Worm (Caenorhabditis elegans): Measurements from ENCODE around the gene ZK54.3.

ZK54.3 gene

DNA sequence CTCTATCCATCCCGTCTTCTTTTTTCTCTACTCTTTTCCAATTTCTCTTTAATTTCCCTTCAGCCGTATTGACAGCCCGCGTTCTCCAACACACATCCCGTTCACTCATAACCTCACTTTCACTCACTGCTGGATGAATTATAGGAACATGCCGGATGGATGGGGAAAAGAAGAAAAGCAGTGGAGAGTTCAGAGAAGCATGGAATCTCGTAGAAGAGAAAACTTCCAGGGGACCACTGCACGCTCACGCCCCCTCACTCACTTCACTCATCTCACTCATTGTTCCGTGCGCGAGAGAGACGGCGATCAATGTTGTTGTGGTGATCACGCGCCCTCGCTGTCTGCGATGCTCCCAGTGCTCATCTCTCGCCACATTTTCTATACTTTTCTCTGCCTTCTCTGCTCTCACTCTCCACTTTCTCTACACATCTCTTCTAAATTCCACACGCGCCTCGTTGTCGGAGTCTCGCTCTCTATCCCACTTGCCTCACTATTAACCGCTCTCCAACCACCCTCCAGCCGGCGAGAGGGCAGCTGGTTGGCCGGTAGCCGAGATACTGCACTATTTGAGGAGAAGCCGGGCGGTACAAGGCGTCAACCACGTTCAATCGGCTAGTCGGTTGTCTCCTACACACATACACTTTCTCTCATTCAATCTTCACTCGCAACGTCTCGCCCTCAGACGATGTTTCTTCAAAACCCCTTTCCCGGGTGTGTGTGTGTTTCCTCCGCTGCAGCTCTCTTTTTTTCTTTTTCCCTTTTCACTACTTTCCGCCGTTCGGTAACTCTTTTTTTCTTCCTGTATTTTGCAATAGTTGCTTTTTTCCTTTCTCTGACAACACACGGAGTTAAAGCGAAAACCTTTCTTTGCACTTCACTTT, 13.1 kb upstream of the ZK54.3 start (continued):
- no peak for TF ChIP-seq pha-4 (tag; optimal IDR thresholded peaks at IDR 0.05)
- TF ChIP-seq mxl-1 (tag; optimal IDR thresholded peaks at IDR 0.05), result peak; percentile 15
- TF ChIP-seq lin-54 (GFP tag; optimal IDR thresholded peaks at IDR 0.05), result peak; percentile 33
- TF ChIP-seq gei-17 (GFP tag; optimal IDR thresholded peaks at IDR 0.05), result peak; percentile 81
- TF ChIP-seq nhr-90 (tag; optimal IDR thresholded peaks at IDR 0.05), result peak; percentile 50
- TF ChIP-seq ztf-18 (tag; optimal IDR thresholded peaks at IDR 0.05), result peak; percentile 35
- TF ChIP-seq ceh-27 (GFP tag; optimal IDR thresholded peaks at IDR 0.05), result peak; percentile 88
- TF ChIP-seq ceh-100 (GFP tag; IDR thresholded peaks at IDR 0.05), result peak; percentile 8; the same call in 1 of the 2 replicates
- TF ChIP-seq attf-5 (GFP tag; optimal IDR thresholded peaks at IDR 0.05), result peak; percentile 75
- TF ChIP-seq attf-3 (GFP tag; conservative IDR thresholded peaks at IDR 0.05), result no peak
- TF ChIP-seq F22D6.2 (tag; optimal IDR thresholded peaks at IDR 0.05), result peak; percentile 74
- no peak for TF ChIP-seq nhr-179 (tag; optimal IDR thresholded peaks at IDR 0.05)
- peak; percentile 53 for TF ChIP-seq sdz-38 (tag; optimal IDR thresholded peaks at IDR 0.05)
- peak; percentile 68 for TF ChIP-seq ama-1 (optimal IDR thresholded peaks at IDR 0.05)
- TF ChIP-seq ama-1 (GFP tag; optimal IDR thresholded peaks at IDR 0.05), result no peak
- peak; percentile 63 for TF ChIP-seq madf-10 (tag; optimal IDR thresholded peaks at IDR 0.05)
- no peak for TF ChIP-seq rpc-1 (optimal IDR thresholded peaks at IDR 0.05)
- no peak for TF ChIP-seq rpc-1 (tag; optimal IDR thresholded peaks at IDR 0.05)
- no peak for TF ChIP-seq D2030.7 (GFP tag; IDR thresholded peaks at IDR 0.05)
- TF ChIP-seq repo-1 (tag; optimal IDR thresholded peaks at IDR 0.05), result peak; percentile 85
- TF ChIP-seq F37B4.10 (GFP tag; IDR thresholded peaks at IDR 0.05), result 0 out of 2 replicates have a peak, but pooled peaks have one; percentile 6
- TF ChIP-seq aptf-2 (GFP tag; conservative IDR thresholded peaks at IDR 0.05), result 0 out of 2 replicates have a peak, but pooled peaks have one; percentile 21
- 0 out of 2 replicates have a peak, but pooled peaks have one; percentile 27 for TF ChIP-seq Y56A3A.18 (GFP tag; IDR thresholded peaks at IDR 0.05)
- peak; percentile 56 for TF ChIP-seq F52B5.7 (tag; optimal IDR thresholded peaks at IDR 0.05)
- TF ChIP-seq lsl-1 (GFP tag; optimal IDR thresholded peaks at IDR 0.05), result no peak
- TF ChIP-seq cebp-2 (GFP tag; IDR thresholded peaks at IDR 0.05), result no peak
- no peak for TF ChIP-seq rcor-1 (GFP tag; IDR thresholded peaks at IDR 0.05)
- TF ChIP-seq bed-1 (GFP tag; IDR thresholded peaks at IDR 0.05), result no peak
- TF ChIP-seq F55B11.4 (tag; optimal IDR thresholded peaks at IDR 0.05; ENCODE audit: borderline replicate concordance, insufficient read depth), result no peak
- peak; percentile 64 for TF ChIP-seq egrh-3 (GFP tag; IDR thresholded peaks at IDR 0.05)
- peak; percentile 93 for TF ChIP-seq K12H6.12 (tag; optimal IDR thresholded peaks at IDR 0.05)
- peak; percentile 4; the same call in 1 of the 2 replicates for TF ChIP-seq hmg-20 (GFP tag; IDR thresholded peaks at IDR 0.05)
- no peak for TF ChIP-seq F49E8.2 (tag; optimal IDR thresholded peaks at IDR 0.05; ENCODE audit: insufficient read depth)
- peak; percentile 70 for TF ChIP-seq mcd-1 (GFP tag; IDR thresholded peaks at IDR 0.05)
- peak; percentile 27; the same call in 1 of the 2 replicates for TF ChIP-seq bed-2 (GFP tag; IDR thresholded peaks at IDR 0.05)
- TF ChIP-seq ztf-3 (GFP tag; optimal IDR thresholded peaks at IDR 0.05), result peak; percentile 63
- TF ChIP-seq athp-1 (tag; optimal IDR thresholded peaks at IDR 0.05), result peak; percentile 67
- no peak for TF ChIP-seq lag-1 (GFP tag; IDR thresholded peaks at IDR 0.05)
- TF ChIP-seq unc-62 (GFP tag; optimal IDR thresholded peaks at IDR 0.05), result no peak
- no peak for TF ChIP-seq ceh-40 (GFP tag; IDR thresholded peaks at IDR 0.05)
- no peak for TF ChIP-seq B0019.2 (GFP tag; conservative IDR thresholded peaks at IDR 0.05)
- peak; percentile 83 for TF ChIP-seq ztf-26 (tag; optimal IDR thresholded peaks at IDR 0.05)
- peak; percentile 76 for TF ChIP-seq nhr-80 (tag; optimal IDR thresholded peaks at IDR 0.05)
- no peak for TF ChIP-seq hsf-1 (GFP tag; IDR thresholded peaks at IDR 0.05)
- peak; percentile 39 for TF ChIP-seq dpff-1 (tag; optimal IDR thresholded peaks at IDR 0.05)
- TF ChIP-seq sptf-2 (GFP tag; optimal IDR thresholded peaks at IDR 0.05), result no peak
- peak; percentile 24 for TF ChIP-seq snpc-4 (GFP tag; optimal IDR thresholded peaks at IDR 0.05)
- TF ChIP-seq snpc-4 (tag; optimal IDR thresholded peaks at IDR 0.05), result peak in 3 of 4 experiments; percentile 23 to 49 (median 49)
